Worm (Caenorhabditis elegans) whole organism, L4/young adult: Measurements from ENCODE around the gene math-7.
"Not testable (repeated sequence)": the region's sequence is repeated elsewhere in the genome, so short reads cannot be mapped to it uniquely, and the experiment has no call there.

Experiments used
- W03F9.2 ChIP-seq: fragments of 150-350 bp; optimal IDR thresholded peaks from 2 replicates; lab custom pipeline; 2014; ENCODE audit warnings: missing biosample characterization, missing genetic modification characterization
- dao-5 ChIP-seq: sonication (generic microtip); optimal IDR thresholded peaks from 2 replicates; lab custom pipeline; 2016; ENCODE audit warnings: missing genotype, missing genetic modification characterization, moderate library complexity, missing compliant biosample characterization
- him-1 ChIP-seq: sonication (generic microtip); optimal IDR thresholded peaks from 2 replicates; lab custom pipeline; 2016; ENCODE audit warnings: missing genotype, missing genetic modification reagents, missing genetic modification characterization, missing compliant biosample characterization

Gene math-7

ce11 chrII:1890682-1891081 lies 4.4 kb upstream of the math-7 start, which contains the start of gene math-9:
Gene math-9 (minus strand): TSS chrII:1890782.
- TF ChIP-seq dao-5 (tag; lab: Kevin White, UChicago) (no peak), W03F9.2 (tag; lab: Kevin White, UChicago) (no peak), him-1 (tag; lab: Kevin White, UChicago) (no peak)

ce11 chrII:1889071-1889470 lies 2.8 kb upstream of the math-7 start, which contains the start of gene math-8:
Gene math-8 (minus strand): TSS chrII:1889171.
- no peak for TF ChIP-seq W03F9.2 (tag; lab: Kevin White, UChicago)
- no peak for TF ChIP-seq him-1 (tag; lab: Kevin White, UChicago)
- no peak for TF ChIP-seq dao-5 (tag; lab: Kevin White, UChicago)

- TF ChIP-seq dao-5 (tag; lab: Kevin White, UChicago) (no peak), W03F9.2 (tag; lab: Kevin White, UChicago) (no peak), him-1 (tag; lab: Kevin White, UChicago) (no peak)
Observed at ce11 chrII:1884635-1885034, 1.6 kb downstream of the math-7 start, which contains the start of gene math-6. Gene math-6 (minus strand): TSS chrII:1884735.

- TF ChIP-seq dao-5 (tag; lab: Kevin White, UChicago) (no peak), W03F9.2 (tag; lab: Kevin White, UChicago) (no peak), him-1 (tag; lab: Kevin White, UChicago) (no peak)
Observed at ce11 chrII:1882705-1883104, 3.6 kb downstream of the math-7 start, which contains the start of gene math-5. Gene math-5 (minus strand): TSS chrII:1882805.

ce11 chrII:1878663-1879062 lies 7.6 kb downstream of the math-7 start, which contains the start of gene math-16:
Gene math-16 (minus strand): TSS chrII:1878763.
- TF ChIP-seq W03F9.2 (tag; lab: Kevin White, UChicago): no peak
- TF ChIP-seq dao-5 (tag; lab: Kevin White, UChicago): no peak
- TF ChIP-seq him-1 (tag; lab: Kevin White, UChicago): no peak

ce11 chrII:1875658-1876057 lies 10.6 kb downstream of the math-7 start, which contains the start of gene math-13:
Gene math-13 (plus strand): TSS chrII:1875958.
- no peak for TF ChIP-seq him-1 (tag; lab: Kevin White, UChicago)
- no peak for TF ChIP-seq dao-5 (tag; lab: Kevin White, UChicago)
- no peak for TF ChIP-seq W03F9.2 (tag; lab: Kevin White, UChicago)

- no peak for TF ChIP-seq dao-5 (tag; lab: Kevin White, UChicago)
- TF ChIP-seq him-1 (tag; lab: Kevin White, UChicago): no peak
- TF ChIP-seq W03F9.2 (tag; lab: Kevin White, UChicago): no peak
Observed at ce11 chrII:1870875-1871592, 15.2 kb downstream of the math-7 start, which contains the start of gene math-10. Gene math-10 (plus strand): TSS chrII:1871542.

- no peak for TF ChIP-seq W03F9.2 (tag; lab: Kevin White, UChicago)
- no peak for TF ChIP-seq dao-5 (tag; lab: Kevin White, UChicago)
- no peak for TF ChIP-seq him-1 (tag; lab: Kevin White, UChicago)
Observed at ce11 chrII:1869120-1869519, 17.2 kb downstream of the math-7 start, which contains the start of gene math-14. Gene math-14 (plus strand): TSS chrII:1869420.

- TF ChIP-seq him-1 (tag; lab: Kevin White, UChicago) (no peak), dao-5 (tag; lab: Kevin White, UChicago) (no peak), W03F9.2 (tag; lab: Kevin White, UChicago) (no peak)
Observed at ce11 chrII:1865683-1866431, 20.4 kb downstream of the math-7 start, which contains the start of gene math-15. Gene math-15 (plus strand): TSS chrII:1866381.

ce11 chrII:1864278-1864677 lies 22.0 kb downstream of the math-7 start, which contains the start of gene C16C4.17:
Gene C16C4.17 (plus strand): TSS chrII:1864578.
- no peak for TF ChIP-seq him-1 (tag; lab: Kevin White, UChicago)
- TF ChIP-seq dao-5 (tag; lab: Kevin White, UChicago): no peak
- TF ChIP-seq W03F9.2 (tag; lab: Kevin White, UChicago): no peak

ce11 chrII:1862334-1862733 lies 23.9 kb downstream of the math-7 start, which contains the start of gene fbxb-98:
Gene fbxb-98 (plus strand): TSS chrII:1862634.
- TF ChIP-seq W03F9.2, dao-5, him-1 (tag; lab: Kevin White, UChicago): not testable (repeated sequence)

- not testable (repeated sequence) for TF ChIP-seq him-1, dao-5, W03F9.2 (tag; lab: Kevin White, UChicago)
Observed at ce11 chrII:1861285-1861793, 24.9 kb downstream of the math-7 start, which contains the start of gene C16C4.18. Gene C16C4.18 (minus strand): TSS chrII:1861335.
